Worm (Caenorhabditis elegans) whole organism, L4 larva: ENCODE measurements around the gene nhr-52.
A peak's percentile ranks its signal among the peaks of the same experiment; 100 is the strongest.
"Not testable (repeated sequence)": the region's sequence is repeated elsewhere in the genome, so short reads cannot be mapped to it uniquely, and the experiment has no call there.

ENCODE experiments used
- F10B5.3 ChIP-seq: sonication (generic microtip); optimal IDR thresholded peaks from 2 replicates; lab custom pipeline; 2016; ENCODE audit warnings: mild to moderate bottlenecking, missing genetic modification characterization, missing compliant biosample characterization
- F37D6.2 ChIP-seq: sonication (generic microtip); optimal IDR thresholded peaks from 2 replicates; lab custom pipeline; 2016; ENCODE audit warnings: mild to moderate bottlenecking, missing genetic modification characterization, missing compliant biosample characterization
- F44E2.7 ChIP-seq: fragments of 200-800 bp; sonication (Bioruptor generic); IDR thresholded peaks from 2 replicates; pipeline ENCODE4 v2.1.2; 2022; ENCODE audit warnings: missing genetic modification characterization, missing compliant biosample characterization
- R02D3.7 ChIP-seq: fragments of 150-350 bp; sonication (generic microtip); optimal IDR thresholded peaks from 3 replicates; lab custom pipeline; 2014; ENCODE audit warnings: missing biosample characterization, missing genetic modification characterization
- aha-1 ChIP-seq: fragments of 150-350 bp; peaks from one replicate; lab custom pipeline; 2014; ENCODE audit warnings: missing biosample characterization, missing genetic modification characterization
- aly-2 ChIP-seq: sonication (generic microtip); optimal IDR thresholded peaks from 2 replicates; lab custom pipeline; 2018; ENCODE audit warnings: missing biosample characterization, missing genetic modification characterization
- arid-1 ChIP-seq: fragments of 200-800 bp; sonication (Bioruptor generic); conservative IDR thresholded peaks from 2 replicates; pipeline ENCODE4 v1.3.6; 2022; ENCODE audit warnings: missing genetic modification reagents, missing genetic modification characterization, missing compliant biosample characterization
- ceh-28 ChIP-seq: fragments of 150-350 bp; optimal IDR thresholded peaks from 2 replicates; lab custom pipeline; 2014; ENCODE audit warnings: missing biosample characterization, missing genetic modification reagents, missing genetic modification characterization
- daf-12 ChIP-seq: fragments of 150-350 bp; optimal IDR thresholded peaks from 2 replicates; lab custom pipeline; 2014; ENCODE audit warnings: missing biosample characterization, missing genetic modification reagents, missing genetic modification characterization
- dmd-9 ChIP-seq: fragments of 200-800 bp; sonication (Bioruptor generic); IDR thresholded peaks from 2 replicates; pipeline ENCODE4 v1.3.6; 2022; ENCODE audit warnings: missing genetic modification reagents, missing genetic modification characterization, missing compliant biosample characterization
- dpl-1 ChIP-seq: fragments of 150-350 bp; optimal IDR thresholded peaks from 2 replicates; lab custom pipeline; 2014; ENCODE audit warnings: missing biosample characterization, missing genetic modification reagents, missing genetic modification characterization
- duxl-1 ChIP-seq: sonication (generic microtip); optimal IDR thresholded peaks from 2 replicates; lab custom pipeline; 2016; ENCODE audit warnings: mild to moderate bottlenecking, missing genetic modification characterization, moderate library complexity, missing compliant biosample characterization; ENCODE audit not compliant: poor library complexity
- hlh-11 ChIP-seq: fragments of 200-800 bp; sonication (Bioruptor generic); optimal IDR thresholded peaks from 2 replicates; lab custom pipeline; 2018; ENCODE audit warnings: mild to moderate bottlenecking, missing genetic modification characterization, missing compliant biosample characterization
- hlh-30 ChIP-seq: sonication (generic microtip); optimal IDR thresholded peaks from 2 replicates; lab custom pipeline; 2017; ENCODE audit warnings: antibody characterized with exemption, mild to moderate bottlenecking, missing genetic modification characterization, missing compliant biosample characterization; ENCODE audit not compliant: insufficient read depth
- jun-1 ChIP-seq: fragments of 150-350 bp; optimal IDR thresholded peaks from 2 replicates; lab custom pipeline; 2014; ENCODE audit warnings: missing biosample characterization, missing genetic modification reagents, missing genetic modification characterization
- lin-38 ChIP-seq: fragments of 200-800 bp; sonication (Bioruptor generic); IDR thresholded peaks from 2 replicates; pipeline ENCODE4 v1.3.6; 2022; ENCODE audit warnings: missing genetic modification reagents, missing genetic modification characterization, missing compliant biosample characterization
- lir-3 ChIP-seq: sonication (generic microtip); optimal IDR thresholded peaks from 2 replicates; lab custom pipeline; 2016; ENCODE audit warnings: mild to moderate bottlenecking, missing genetic modification characterization, missing compliant biosample characterization
- lsy-2 ChIP-seq, 2 experiments: fragments of 150-350 bp in 1 of 2; sonication (generic microtip) in 1 of 2; optimal IDR thresholded peaks; 2 replicates each; lab custom pipeline; 2014 to 2017; ENCODE audit warnings: missing biosample characterization in 2 of 2, missing genetic modification characterization in 2 of 2
- madf-9 ChIP-seq: fragments of 200-800 bp; sonication (Bioruptor generic); conservative IDR thresholded peaks from 2 replicates; pipeline ENCODE4 v1.3.6; 2022; ENCODE audit warnings: missing genetic modification reagents, missing genetic modification characterization, missing compliant biosample characterization
- mdl-1 ChIP-seq, 2 experiments: fragments of 150-350 bp in 1 of 2; sonication (generic microtip) in 1 of 2; optimal IDR thresholded peaks; 2 replicates each; lab custom pipeline; 2014 to 2017; ENCODE audit warnings: missing biosample characterization in 2 of 2, missing genetic modification characterization in 2 of 2
- mxl-2 ChIP-seq: fragments of 200-800 bp; sonication (Bioruptor generic); conservative IDR thresholded peaks from 2 replicates; pipeline ENCODE4 v1.3.6; 2022; ENCODE audit warnings: missing genetic modification reagents, missing genetic modification characterization, missing compliant biosample characterization
- mxl-3 ChIP-seq: fragments of 200-800 bp; sonication (Bioruptor generic); optimal IDR thresholded peaks from 2 replicates; lab custom pipeline; 2018; ENCODE audit warnings: mild to moderate bottlenecking, missing genetic modification characterization, missing compliant biosample characterization
- nhr-10 ChIP-seq: fragments of 150-350 bp; optimal IDR thresholded peaks from 2 replicates; lab custom pipeline; 2014; ENCODE audit warnings: missing biosample characterization, missing genetic modification characterization
- nhr-11 ChIP-seq: fragments of 150-350 bp; optimal IDR thresholded peaks from 2 replicates; lab custom pipeline; 2014; ENCODE audit warnings: missing biosample characterization, missing genetic modification characterization
- nhr-111 ChIP-seq: fragments of 200-800 bp; sonication (Bioruptor generic); optimal IDR thresholded peaks from 2 replicates; lab custom pipeline; 2018; ENCODE audit warnings: mild to moderate bottlenecking, missing genetic modification characterization, missing compliant biosample characterization
- nhr-42 ChIP-seq: fragments of 200-800 bp; sonication (Bioruptor generic); IDR thresholded peaks from 2 replicates; pipeline ENCODE4 v1.3.6; 2022; ENCODE audit warnings: missing genetic modification characterization, missing compliant biosample characterization
- nhr-48 ChIP-seq: sonication (generic microtip); optimal IDR thresholded peaks from 2 replicates; lab custom pipeline; 2016; ENCODE audit warnings: mild to moderate bottlenecking, missing genetic modification characterization, missing compliant biosample characterization
- pha-4 ChIP-seq, 2 experiments: fragments of 150-350 bp in 1 of 2; fragments of 200-800 bp in 1 of 2; sonication (Bioruptor generic) in 1 of 2; IDR thresholded peaks in 1 of 2; optimal IDR thresholded peaks in 1 of 2; 2 replicates each; pipeline versions ENCODE4 v1.3.6 to Lab custom; 2014 to 2022; ENCODE audit warnings: missing genetic modification characterization in 2 of 2, missing genetic modification reagents in 2 of 2, missing biosample characterization in 1 of 2, missing compliant biosample characterization in 1 of 2
- unc-130 ChIP-seq: sonication (generic microtip); optimal IDR thresholded peaks from 2 replicates; lab custom pipeline; 2016; ENCODE audit warnings: missing genetic modification reagents, missing genetic modification characterization, missing compliant biosample characterization
- zag-1 ChIP-seq: fragments of 150-350 bp; optimal IDR thresholded peaks from 2 replicates; lab custom pipeline; 2014; ENCODE audit warnings: missing biosample characterization, missing genetic modification characterization
- zip-2 ChIP-seq: fragments of 150-350 bp; optimal IDR thresholded peaks from 2 replicates; lab custom pipeline; 2014; ENCODE audit warnings: missing biosample characterization, missing genetic modification characterization

Gene nhr-52

ce11 chrV:15677222-15677621, at the start of gene nhr-52:
nhr-52 (plus strand) TSS chrV:15677522.
- no peak for TF ChIP-seq lin-38 (GFP tag; lab: Robert Waterston, UW)
- no peak for TF ChIP-seq lsy-2 (tag; optimal IDR thresholded peaks at IDR 0.05; lab: Kevin White, UChicago)
- no peak for TF ChIP-seq lir-3 (tag; lab: Kevin White, UChicago)
- no peak for TF ChIP-seq nhr-11 (tag; lab: Kevin White, UChicago)
- TF ChIP-seq nhr-42 (GFP tag; lab: Robert Waterston, UW), result no peak
- TF ChIP-seq daf-12 (tag; lab: Kevin White, UChicago), result no peak
- no peak for TF ChIP-seq aha-1
- TF ChIP-seq R02D3.7 (tag; lab: Kevin White, UChicago), result no peak

ce11 chrV:15629543-15629942, 47.8 kb upstream of the nhr-52 start, which contains the start of gene str-248:
str-248 (minus strand) TSS chrV:15629643.
- TF ChIP-seq dpl-1 (GFP tag; lab: Kevin White, UChicago) (no peak), aha-1 (peak; percentile 8)

- no peak for TF ChIP-seq F10B5.3 (tag; lab: Kevin White, UChicago)
- no peak for TF ChIP-seq R02D3.7 (tag; lab: Kevin White, UChicago)
- no peak for TF ChIP-seq zag-1 (tag; lab: Kevin White, UChicago)
- TF ChIP-seq nhr-48 (tag; lab: Kevin White, UChicago), result no peak
- TF ChIP-seq hlh-11 (tag; lab: Kevin White, UChicago), result no peak
- no peak for TF ChIP-seq ceh-28
- no peak for TF ChIP-seq mdl-1 (tag; optimal IDR thresholded peaks at IDR 0.05; lab: Kevin White, UChicago)
- no peak for TF ChIP-seq F37D6.2 (tag; lab: Kevin White, UChicago)
- no peak for TF ChIP-seq F44E2.7
- no peak for TF ChIP-seq duxl-1 (tag; lab: Kevin White, UChicago)
- no peak for TF ChIP-seq madf-9 (GFP tag; lab: Robert Waterston, UW)
- TF ChIP-seq jun-1, result no peak
- TF ChIP-seq nhr-11 (tag; lab: Kevin White, UChicago), result no peak
- TF ChIP-seq nhr-10 (tag; lab: Kevin White, UChicago), result no peak
Measured at ce11 chrV:15638853-15639252, 38.5 kb upstream of the nhr-52 start, which contains the start of gene srz-44. srz-44 (minus strand) TSS chrV:15638953.

- not testable (repeated sequence) for TF ChIP-seq zip-2 (tag; lab: Kevin White, UChicago); F37D6.2 (tag; lab: Kevin White, UChicago); arid-1 (GFP tag; lab: Robert Waterston, UW)
Measured at ce11 chrV:15643192-15643591, 34.1 kb upstream of the nhr-52 start, which contains the start of gene C55A1.4. C55A1.4 (minus strand) TSS chrV:15643292.

- TF ChIP-seq dmd-9 (GFP tag; lab: Robert Waterston, UW) (no peak), nhr-11 (tag; lab: Kevin White, UChicago) (no peak), mxl-3 (no peak), mxl-2 (GFP tag; lab: Robert Waterston, UW) (no peak), aly-2 (tag; lab: Kevin White, UChicago) (no peak), hlh-30 (tag; lab: Kevin White, UChicago) (no peak), nhr-111 (GFP tag; lab: Kevin White, UChicago) (no peak), pha-4 (GFP tag; IDR thresholded peaks at IDR 0.05; lab: Robert Waterston, UW) (no peak), pha-4 (tag; optimal IDR thresholded peaks at IDR 0.05; lab: Kevin White, UChicago) (no peak), unc-130 (no peak)
Measured at ce11 chrV:15644575-15644974, 32.7 kb upstream of the nhr-52 start, which contains the start of gene str-23. str-23 (plus strand) TSS chrV:15644875.
